Worm (Caenorhabditis elegans) whole organism, midembryonic: ENCODE measurements around the gene csq-1.

Source experiments
- T22C8.4 ChIP-seq: fragments of 200-800 bp; sonication (Bioruptor generic); IDR thresholded peaks from 2 replicates; pipeline ENCODE4 v1.3.6; 2022; ENCODE audit warnings: missing genetic modification characterization, missing compliant biosample characterization
- cog-1 ChIP-seq: sonication (generic microtip); optimal IDR thresholded peaks from 2 replicates; lab custom pipeline; 2016; ENCODE audit warnings: missing genetic modification characterization, missing compliant biosample characterization
- flt-1 ChIP-seq: fragments of 200-800 bp; sonication (Bioruptor generic); IDR thresholded peaks from 2 replicates; pipeline ENCODE4 v1.3.6; 2022; ENCODE audit warnings: missing genetic modification characterization, missing compliant biosample characterization
- klf-2 ChIP-seq: fragments of 200-800 bp; sonication (Bioruptor generic); conservative IDR thresholded peaks from 2 replicates; pipeline ENCODE4 v1.3.6; 2022; ENCODE audit warnings: missing genetic modification reagents, missing genetic modification characterization, missing compliant biosample characterization
- med-1 ChIP-seq: sonication (generic microtip); optimal IDR thresholded peaks from 2 replicates; lab custom pipeline; 2017; ENCODE audit warnings: missing genetic modification characterization, mild to moderate bottlenecking, missing compliant biosample characterization, antibody characterized with exemption, missing genetic modification reagents; ENCODE audit not compliant: insufficient read depth
- ref-1 ChIP-seq: fragments of 200-800 bp; sonication (Bioruptor generic); conservative IDR thresholded peaks from 2 replicates; pipeline ENCODE4 v1.3.6; 2022; ENCODE audit warnings: missing genetic modification reagents, missing genetic modification characterization, missing compliant biosample characterization
- ztf-29 ChIP-seq: fragments of 200-800 bp; sonication (Bioruptor generic); IDR thresholded peaks from 2 replicates; pipeline ENCODE4 v1.3.6; 2022; ENCODE audit warnings: missing genetic modification reagents, missing genetic modification characterization, missing compliant biosample characterization

DNA sequence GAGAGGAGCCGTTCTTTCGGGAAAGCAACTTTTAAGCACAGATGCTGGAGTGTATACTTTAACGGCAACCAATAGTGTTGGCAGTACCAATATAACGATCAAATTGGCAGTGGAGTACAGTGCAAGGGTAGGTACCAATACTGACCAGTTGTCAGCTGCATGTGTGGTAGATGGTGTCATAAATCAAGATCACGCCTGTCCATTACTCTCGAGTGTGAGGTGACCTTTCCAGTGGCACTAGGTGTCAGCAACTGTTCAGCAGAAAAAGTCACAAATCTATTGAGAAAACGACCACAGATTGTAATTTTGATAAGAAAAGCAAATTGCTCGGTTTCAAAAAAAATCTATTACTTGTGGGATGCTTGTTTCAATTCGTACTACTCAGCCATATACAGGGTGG, 25.2 kb upstream of the csq-1 start:
- TF ChIP-seq flt-1 (GFP tag; lab: Robert Waterston, UW): no peak
- TF ChIP-seq ztf-29: no peak
- TF ChIP-seq cog-1 (tag; lab: Kevin White, UChicago): no peak
- TF ChIP-seq med-1 (GFP tag; lab: Kevin White, UChicago): no peak
- no peak for TF ChIP-seq klf-2
- TF ChIP-seq T22C8.4: no peak
- no peak for TF ChIP-seq ref-1 (GFP tag; lab: Robert Waterston, UW)
